Fruit fly (Drosophila melanogaster): ENCODE data around the gene PolI.

PolI gene

dm6 chr3R:8239472-8240301 is 6.4 kb downstream of the PolI start (continued):
- TF ChIP-seq CG9437 (GFP tag; optimal IDR thresholded peaks at IDR 0.05) = peak; percentile 95
- TF ChIP-seq shn (GFP tag; optimal IDR thresholded peaks at IDR 0.05) = peak; percentile 69
- no peak for TF ChIP-seq CG6175 (GFP tag; IDR thresholded peaks at IDR 0.05)
- no peak for TF ChIP-seq cad (GFP tag; optimal IDR thresholded peaks at IDR 0.05)
- TF ChIP-seq Max (GFP tag; optimal IDR thresholded peaks at IDR 0.05) = peak; percentile 90
- peak; percentile 65 for TF ChIP-seq MTF-1 (GFP tag; optimal IDR thresholded peaks at IDR 0.05; ENCODE audit: borderline replicate concordance)
- TF ChIP-seq HmgZ (tag; optimal IDR thresholded peaks at IDR 0.05) = peak; percentile 48
- TF ChIP-seq Hmx (GFP tag; optimal IDR thresholded peaks at IDR 0.05) = peak; percentile 79
- TF ChIP-seq CG32767 (GFP tag; IDR thresholded peaks at IDR 0.05) = peak; percentile 71
- TF ChIP-seq Hey (tag; optimal IDR thresholded peaks at IDR 0.05) = no peak
- no peak for TF ChIP-seq D (optimal IDR thresholded peaks at IDR 0.05)
- peak; percentile 93 for TF ChIP-seq D (GFP tag; optimal IDR thresholded peaks at IDR 0.05)
- TF ChIP-seq wdn (GFP tag; IDR thresholded peaks at IDR 0.05) = no peak; the same call in 1 of the 2 replicates
- TF ChIP-seq dimm (GFP tag; IDR thresholded peaks at IDR 0.05) = no peak
- peak; percentile 9; the same call in 1 of the 2 replicates for TF ChIP-seq CG4360 (GFP tag; IDR thresholded peaks at IDR 0.05)
- peak; percentile 85 for TF ChIP-seq CG10267 (tag; optimal IDR thresholded peaks at IDR 0.05)
- TF ChIP-seq CG14050 (GFP tag; IDR thresholded peaks at IDR 0.05) = peak; percentile 49; the same call in 2 of the 3 replicates
- TF ChIP-seq psq (GFP tag; optimal IDR thresholded peaks at IDR 0.05) = peak; percentile 61
- TF ChIP-seq gro (GFP tag; optimal IDR thresholded peaks at IDR 0.05) = peak; percentile 52
- TF ChIP-seq so (GFP tag; IDR thresholded peaks at IDR 0.05) = peak; percentile 80
- TF ChIP-seq CG7372 (GFP tag; IDR thresholded peaks at IDR 0.05) = peak; percentile 69
- TF ChIP-seq Ptx1 (GFP tag; IDR thresholded peaks at IDR 0.05) = peak; percentile 75
- peak; percentile 93 for TF ChIP-seq CG31441 (GFP tag; IDR thresholded peaks at IDR 0.05)
- peak; percentile 80 for TF ChIP-seq dmrt11E (tag; optimal IDR thresholded peaks at IDR 0.05)
- no peak for TF ChIP-seq crol (GFP tag; IDR thresholded peaks at IDR 0.05)
- peak; percentile 92 for TF ChIP-seq grau (tag; optimal IDR thresholded peaks at IDR 0.05)
- TF ChIP-seq CG33557 (GFP tag; optimal IDR thresholded peaks at IDR 0.05) = peak; percentile 90
- peak; percentile 78 for TF ChIP-seq CG16815 (GFP tag; optimal IDR thresholded peaks at IDR 0.05)
- TF ChIP-seq tx (GFP tag; optimal IDR thresholded peaks at IDR 0.05) = peak; percentile 71
- peak; percentile 82 for TF ChIP-seq Vsx1 (GFP tag; optimal IDR thresholded peaks at IDR 0.05)
- peak; percentile 75 for TF ChIP-seq Usf (GFP tag; optimal IDR thresholded peaks at IDR 0.05)
- TF ChIP-seq Bteb2 (GFP tag; optimal IDR thresholded peaks at IDR 0.05) = peak; percentile 84
- TF ChIP-seq CG2875 (GFP tag; optimal IDR thresholded peaks at IDR 0.05) = peak; percentile 84
- TF ChIP-seq pfk (GFP tag; optimal IDR thresholded peaks at IDR 0.05) = no peak
- peak; percentile 32 for TF ChIP-seq NC2β (GFP tag; optimal IDR thresholded peaks at IDR 0.05)
- TF ChIP-seq CG18476 (GFP tag; optimal IDR thresholded peaks at IDR 0.05) = peak; percentile 88
- TF ChIP-seq CG30431 (GFP tag; optimal IDR thresholded peaks at IDR 0.05) = peak; percentile 72
- no peak for TF ChIP-seq CG6791 (GFP tag; IDR thresholded peaks at IDR 0.05; ENCODE audit: partially characterized antibody)
- TF ChIP-seq tgo (GFP tag; IDR thresholded peaks at IDR 0.05) = peak; percentile 64
- no peak for TF ChIP-seq fru (optimal IDR thresholded peaks at IDR 0.05)
- TF ChIP-seq Meics (GFP tag; optimal IDR thresholded peaks at IDR 0.05) = peak; percentile 95
- peak; percentile 94 for TF ChIP-seq Oli (tag; optimal IDR thresholded peaks at IDR 0.05)
- TF ChIP-seq CG11085 (GFP tag; IDR thresholded peaks at IDR 0.05) = peak; percentile 30
- peak; percentile 37 for TF ChIP-seq CG1603 (tag; optimal IDR thresholded peaks at IDR 0.05)
- no peak for TF ChIP-seq CkIIα-i1 (GFP tag; IDR thresholded peaks at IDR 0.05)
- no peak for TF ChIP-seq repo (GFP tag; optimal IDR thresholded peaks at IDR 0.05)
- no peak for TF ChIP-seq yki (optimal IDR thresholded peaks at IDR 0.05)
- no peak for TF ChIP-seq CG8478 (optimal IDR thresholded peaks at IDR 0.05)
- TF ChIP-seq Awh (GFP tag; IDR thresholded peaks at IDR 0.05) = peak; percentile 48
- TF ChIP-seq tna (GFP tag; IDR thresholded peaks at IDR 0.05; ENCODE audit: partially characterized antibody) = no peak
- TF ChIP-seq E2f1 (GFP tag; IDR thresholded peaks at IDR 0.05) = peak; percentile 64; the same call in 1 of the 2 replicates
